Worm (Caenorhabditis elegans) whole organism, L2 larva: ENCODE measurements around the gene T25G12.3.

ENCODE experiments used
- F13H6.1 ChIP-seq: sonication (generic microtip); optimal IDR thresholded peaks from 2 replicates; lab custom pipeline; 2016; ENCODE audit warnings: missing genetic modification characterization, missing compliant biosample characterization
- R02D3.7 ChIP-seq: fragments of 150-350 bp; optimal IDR thresholded peaks from 2 replicates; lab custom pipeline; 2014; ENCODE audit warnings: missing biosample characterization, missing genetic modification characterization
- ZK546.5 ChIP-seq: sonication (generic microtip); optimal IDR thresholded peaks from 2 replicates; lab custom pipeline; 2017; ENCODE audit warnings: missing biosample characterization, missing genetic modification characterization
- ama-1 ChIP-seq: fragments of 150-350 bp; optimal IDR thresholded peaks from 2 replicates; lab custom pipeline; 2018; ENCODE audit warnings: inconsistent platforms
- lin-13 ChIP-seq: fragments of 150-350 bp; optimal IDR thresholded peaks from 2 replicates; lab custom pipeline; 2014; ENCODE audit warnings: missing biosample characterization, missing genetic modification reagents, missing genetic modification characterization
- nhr-10 ChIP-seq: sonication (generic microtip); optimal IDR thresholded peaks from 2 replicates; lab custom pipeline; 2017; ENCODE audit warnings: missing biosample characterization, missing genetic modification characterization
- nhr-11 ChIP-seq: fragments of 150-350 bp; optimal IDR thresholded peaks from 2 replicates; lab custom pipeline; 2014; ENCODE audit warnings: missing biosample characterization, missing genetic modification characterization
- nhr-23 ChIP-seq: fragments of 150-350 bp; optimal IDR thresholded peaks from 2 replicates; lab custom pipeline; 2014; ENCODE audit warnings: missing biosample characterization, missing genetic modification reagents, missing genetic modification characterization
- nhr-237 ChIP-seq: fragments of 150-350 bp; optimal IDR thresholded peaks from 2 replicates; lab custom pipeline; 2014; ENCODE audit warnings: missing biosample characterization, missing genetic modification characterization
- nhr-77 ChIP-seq: fragments of 150-350 bp; optimal IDR thresholded peaks from 2 replicates; lab custom pipeline; 2014; ENCODE audit warnings: missing biosample characterization, missing genetic modification characterization
- snpc-4 ChIP-seq: fragments of 150-350 bp; optimal IDR thresholded peaks from 2 replicates; lab custom pipeline; 2014; ENCODE audit warnings: missing biosample characterization, missing genetic modification characterization
- unc-39 ChIP-seq: fragments of 150-350 bp; optimal IDR thresholded peaks from 2 replicates; lab custom pipeline; 2014; ENCODE audit warnings: missing biosample characterization, missing genetic modification characterization
- unc-62 ChIP-seq: fragments of 150-350 bp; optimal IDR thresholded peaks from 2 replicates; lab custom pipeline; 2014; ENCODE audit warnings: missing biosample characterization, missing genetic modification reagents, missing genetic modification characterization

- TF ChIP-seq lin-13, result no peak
- no peak for TF ChIP-seq nhr-10 (tag; lab: Kevin White, UChicago)
- TF ChIP-seq ama-1 (lab: Kevin White, UChicago), result no peak
- TF ChIP-seq nhr-237 (tag; lab: Kevin White, UChicago), result no peak
- no peak for TF ChIP-seq nhr-77 (tag; lab: Kevin White, UChicago)
- no peak for TF ChIP-seq snpc-4 (tag; lab: Kevin White, UChicago)
- TF ChIP-seq unc-39, result no peak
- TF ChIP-seq unc-62 (GFP tag; lab: Kevin White, UChicago), result no peak
- TF ChIP-seq nhr-23, result no peak
- no peak for TF ChIP-seq ZK546.5 (tag; lab: Kevin White, UChicago)
- no peak for TF ChIP-seq nhr-11 (tag; lab: Kevin White, UChicago)
- no peak for TF ChIP-seq R02D3.7 (tag; lab: Kevin White, UChicago)
- TF ChIP-seq F13H6.1 (tag; lab: Kevin White, UChicago), result no peak
These were observed 3.5 kb downstream of the T25G12.3 start for ce11 chrX:17234988-17235387.
